Fruit fly (Drosophila melanogaster) whole organism, prepupa: ENCODE results near the gene CG14864.

Source experiments
- Blimp-1 ChIP-seq: fragments of 200-800 bp; sonication (Bioruptor generic); optimal IDR thresholded peaks from 3 replicates; lab custom pipeline; 2017; ENCODE audit warnings: missing biosample characterization, missing genetic modification characterization, mild to moderate bottlenecking, moderate library complexity, missing genetic modification reagents
- CG10669 ChIP-seq: fragments of 200-800 bp; sonication (Bioruptor generic); optimal IDR thresholded peaks from 3 replicates; lab custom pipeline; 2018; ENCODE audit warnings: missing biosample characterization, mild to moderate bottlenecking, missing genetic modification characterization, moderate library complexity
- CG11762 ChIP-seq: fragments of 200-800 bp; sonication (Bioruptor generic); optimal IDR thresholded peaks from 3 replicates; lab custom pipeline; 2016; ENCODE audit warnings: missing biosample characterization, missing genetic modification characterization; ENCODE audit not compliant: insufficient read depth
- CG15336 ChIP-seq: fragments of 200-800 bp; sonication (Bioruptor generic); IDR thresholded peaks from 2 replicates; pipeline ENCODE4 v1.3.6; 2022; ENCODE audit warnings: missing biosample characterization, missing genetic modification characterization
- CG1621 ChIP-seq: fragments of 200-800 bp; sonication (Bioruptor generic); optimal IDR thresholded peaks from 3 replicates; lab custom pipeline; 2018; ENCODE audit warnings: missing biosample characterization, mild to moderate bottlenecking, missing genetic modification characterization
- CG16779 ChIP-seq: fragments of 200-800 bp; sonication (Bioruptor generic); optimal IDR thresholded peaks from 3 replicates; lab custom pipeline; 2017; ENCODE audit warnings: missing biosample characterization, mild to moderate bottlenecking, missing genetic modification characterization
- CG3032 ChIP-seq: fragments of 200-800 bp; optimal IDR thresholded peaks from 2 replicates; lab custom pipeline; 2019; ENCODE audit warnings: missing biosample characterization, mild to moderate bottlenecking, missing genetic modification characterization, moderate library complexity
- CG31627 ChIP-seq: fragments of 200-800 bp; sonication (Bioruptor generic); optimal IDR thresholded peaks from 3 replicates; lab custom pipeline; 2016; ENCODE audit warnings: missing biosample characterization, missing genetic modification characterization
- CG3919 ChIP-seq: fragments of 200-800 bp; sonication (Bioruptor generic); optimal IDR thresholded peaks from 3 replicates; lab custom pipeline; 2016; ENCODE audit warnings: missing biosample characterization, missing genetic modification characterization
- CG6163 ChIP-seq: fragments of 200-800 bp; sonication (Bioruptor generic); IDR thresholded peaks from 3 replicates; pipeline ENCODE4 v1.3.6; 2022; ENCODE audit warnings: missing biosample characterization, missing genetic modification characterization
- CG6276 ChIP-seq: fragments of 200-800 bp; sonication (Bioruptor generic); optimal IDR thresholded peaks from 2 replicates; lab custom pipeline; 2017; ENCODE audit warnings: missing biosample characterization, mild to moderate bottlenecking, missing genetic modification characterization
- CG6792 ChIP-seq: fragments of 200-800 bp; sonication (Bioruptor generic); optimal IDR thresholded peaks from 3 replicates; lab custom pipeline; 2016; ENCODE audit warnings: missing biosample characterization, missing genetic modification characterization
- CG6808 ChIP-seq: fragments of 200-800 bp; sonication (Bioruptor generic); optimal IDR thresholded peaks from 3 replicates; lab custom pipeline; 2017; ENCODE audit warnings: missing biosample characterization, missing genetic modification characterization, mild to moderate bottlenecking, moderate library complexity, missing genetic modification reagents
- CG7368 ChIP-seq: fragments of 200-800 bp; sonication (Bioruptor generic); optimal IDR thresholded peaks from 3 replicates; lab custom pipeline; 2016; ENCODE audit warnings: missing biosample characterization, missing genetic modification characterization
- CG8119 ChIP-seq: fragments of 200-800 bp; sonication (Bioruptor generic); IDR thresholded peaks from 3 replicates; pipeline ENCODE4 v1.3.6; 2022; ENCODE audit warnings: missing biosample characterization, missing genetic modification characterization
- CG8319 ChIP-seq: fragments of 200-800 bp; sonication (Bioruptor generic); optimal IDR thresholded peaks from 3 replicates; lab custom pipeline; 2016; ENCODE audit warnings: missing biosample characterization, missing genetic modification characterization
- CG8632 ChIP-seq: fragments of 200-800 bp; sonication (Bioruptor generic); optimal IDR thresholded peaks from 3 replicates; lab custom pipeline; 2016; ENCODE audit warnings: missing biosample characterization, missing genetic modification characterization
- Eip93F ChIP-seq: fragments of 200-800 bp; sonication (Bioruptor generic); optimal IDR thresholded peaks from 2 replicates; lab custom pipeline; 2016; ENCODE audit warnings: missing biosample characterization, mild to moderate bottlenecking, missing genetic modification characterization
- Ets21C ChIP-seq: fragments of 200-800 bp; sonication (Bioruptor generic); optimal IDR thresholded peaks from 3 replicates; lab custom pipeline; 2016; ENCODE audit warnings: missing biosample characterization, missing genetic modification characterization
- Ets96B ChIP-seq: fragments of 200-800 bp; optimal IDR thresholded peaks from 2 replicates; lab custom pipeline; 2019; ENCODE audit warnings: missing biosample characterization, mild to moderate bottlenecking, missing genetic modification characterization, moderate library complexity
- Hr38 ChIP-seq: sonication (Bioruptor generic); optimal IDR thresholded peaks from 2 replicates; lab custom pipeline; 2016; ENCODE audit warnings: missing biosample characterization, missing genetic modification characterization
- Hr39 ChIP-seq: fragments of 200-800 bp; sonication (Bioruptor generic); optimal IDR thresholded peaks from 2 replicates; lab custom pipeline; 2016; ENCODE audit warnings: missing biosample characterization, missing genetic modification characterization
- Hr4 ChIP-seq: fragments of 200-800 bp; sonication (Bioruptor generic); optimal IDR thresholded peaks from 3 replicates; lab custom pipeline; 2016; ENCODE audit warnings: missing biosample characterization, missing genetic modification characterization
- Sox102F ChIP-seq: fragments of 200-800 bp; sonication (Bioruptor generic); optimal IDR thresholded peaks from 2 replicates; lab custom pipeline; 2016; ENCODE audit warnings: missing biosample characterization, mild to moderate bottlenecking, missing genetic modification characterization
- Sox15 ChIP-seq: fragments of 200-800 bp; sonication (Bioruptor generic); optimal IDR thresholded peaks from 3 replicates; lab custom pipeline; 2016; ENCODE audit warnings: missing biosample characterization, missing genetic modification characterization
- achi ChIP-seq: fragments of 200-800 bp; sonication (Bioruptor generic); optimal IDR thresholded peaks from 3 replicates; lab custom pipeline; 2016; ENCODE audit warnings: missing biosample characterization, missing genetic modification characterization
- acj6 ChIP-seq: fragments of 200-800 bp; sonication (Bioruptor generic); optimal IDR thresholded peaks from 3 replicates; lab custom pipeline; 2016; ENCODE audit warnings: missing biosample characterization, missing genetic modification characterization
- dac ChIP-seq: fragments of 200-800 bp; sonication (Bioruptor generic); optimal IDR thresholded peaks from 2 replicates; lab custom pipeline; 2017; ENCODE audit warnings: missing biosample characterization, mild to moderate bottlenecking, missing genetic modification characterization
- dsx ChIP-seq: fragments of 200-800 bp; optimal IDR thresholded peaks from 3 replicates; lab custom pipeline; 2019; ENCODE audit warnings: missing biosample characterization, mild to moderate bottlenecking, missing genetic modification characterization, moderate library complexity; ENCODE audit not compliant: poor library complexity, severe bottlenecking
- eg ChIP-seq: fragments of 200-800 bp; sonication (Bioruptor generic); IDR thresholded peaks from 3 replicates; pipeline ENCODE4 v1.3.6; 2022; ENCODE audit warnings: missing biosample characterization, missing genetic modification characterization
- esn ChIP-seq: fragments of 200-800 bp; sonication (Bioruptor generic); optimal IDR thresholded peaks from 2 replicates; lab custom pipeline; 2016; ENCODE audit warnings: missing biosample characterization, mild to moderate bottlenecking, missing genetic modification characterization, moderate library complexity
- fd59A ChIP-seq: fragments of 200-800 bp; sonication (Bioruptor generic); optimal IDR thresholded peaks from 2 replicates; lab custom pipeline; 2017; ENCODE audit warnings: missing biosample characterization, mild to moderate bottlenecking, missing genetic modification characterization, missing genetic modification reagents
- fd85E ChIP-seq: fragments of 200-800 bp; sonication (Bioruptor generic); optimal IDR thresholded peaks from 3 replicates; lab custom pipeline; 2016; ENCODE audit warnings: missing biosample characterization, missing genetic modification characterization
- fkh ChIP-seq: fragments of 200-800 bp; sonication (Bioruptor generic); optimal IDR thresholded peaks from 3 replicates; lab custom pipeline; 2017; ENCODE audit warnings: missing biosample characterization, mild to moderate bottlenecking, missing genetic modification characterization, moderate library complexity
- lz ChIP-seq: fragments of 200-800 bp; sonication (Bioruptor generic); optimal IDR thresholded peaks from 3 replicates; lab custom pipeline; 2016; ENCODE audit warnings: missing biosample characterization, missing genetic modification characterization
- salr ChIP-seq, 2 experiments: fragments of 200-800 bp; sonication (Bioruptor generic); optimal IDR thresholded peaks; 3 replicates each; lab custom pipeline; 2016 to 2018; ENCODE audit warnings: missing biosample characterization in 2 of 2, missing genetic modification characterization in 2 of 2, mild to moderate bottlenecking in 1 of 2
- ss ChIP-seq, 2 experiments: fragments of 200-800 bp; sonication (Bioruptor generic); optimal IDR thresholded peaks; 2 replicates in 1 of 2; 3 replicates in 1 of 2; lab custom pipeline; 2017 to 2018; ENCODE audit warnings: mild to moderate bottlenecking in 2 of 2, missing biosample characterization in 2 of 2, missing genetic modification characterization in 2 of 2, moderate library complexity in 1 of 2
- svp ChIP-seq: fragments of 200-800 bp; sonication (Bioruptor generic); peaks from one replicate; lab custom pipeline; 2016; ENCODE audit warnings: missing biosample characterization, missing genetic modification characterization
- topi ChIP-seq: fragments of 200-800 bp; sonication (Bioruptor generic); optimal IDR thresholded peaks from 3 replicates; lab custom pipeline; 2016; ENCODE audit warnings: missing biosample characterization, missing genetic modification characterization
- vri ChIP-seq: fragments of 200-800 bp; sonication (Bioruptor generic); optimal IDR thresholded peaks from 3 replicates; lab custom pipeline; 2016; ENCODE audit warnings: missing biosample characterization, mild to moderate bottlenecking, missing genetic modification characterization

CG14864 gene

dm6 chr3R:15229329-15229876 is 38.9 kb downstream of the CG14864 start, which contains the start of the genes Art3 and mRpS10 (continued):
- TF ChIP-seq CG8632 (peak; percentile 100), CG16779 (peak; percentile 99), CG15336 (peak; percentile 100), CG8319 (peak; percentile 100), Eip93F (GFP tag; lab: Kevin White, UChicago) (peak; percentile 98), CG3919 (GFP tag; lab: Kevin White, UChicago) (peak; percentile 100), lz (GFP tag; lab: Kevin White, UChicago) (peak; percentile 100), CG8119 (peak; percentile 100), CG3032 (tag; lab: Kevin White, UChicago) (peak; percentile 100)

- no peak for TF ChIP-seq acj6
- TF ChIP-seq CG6808 (GFP tag; lab: Kevin White, UChicago): no peak
- TF ChIP-seq esn (GFP tag; lab: Kevin White, UChicago): peak; percentile 3
- TF ChIP-seq Hr4: no peak
- TF ChIP-seq fkh (GFP tag; lab: Kevin White, UChicago): peak; percentile 19
- peak; percentile 73 for TF ChIP-seq dsx (GFP tag; lab: Kevin White, UChicago)
- TF ChIP-seq CG31627: peak; percentile 2
These were observed 43.0 kb downstream of the CG14864 start, which contains the start of the genes CG31344 and Caf1-55 for dm6 chr3R:15225279-15225730. TSS of gene CG31344 (minus strand) at chr3R:15225329. TSS of gene Caf1-55 (plus strand) at chr3R:15225576.

- TF ChIP-seq vri (no peak), CG1621 (tag; lab: Kevin White, UChicago) (peak; percentile 4), CG11762 (GFP tag; lab: Kevin White, UChicago) (no peak), fkh (GFP tag; lab: Kevin White, UChicago) (peak; percentile 75)
- TF ChIP-seq, all 60 proteins: peak for 2
These were observed 45.4 kb downstream of the CG14864 start, which contains the start of gene Polr2G for dm6 chr3R:15222973-15223372. TSS of gene Polr2G (minus strand) at chr3R:15223180.

- TF ChIP-seq Blimp-1 (GFP tag; lab: Kevin White, UChicago) (peak; percentile 85), Hr38 (no peak), CG31627 (peak; percentile 69), CG6163 (GFP tag; lab: Robert Waterston, UW) (peak; percentile 99), Eip93F (GFP tag; lab: Kevin White, UChicago) (peak; percentile 87), Sox102F (GFP tag; lab: Kevin White, UChicago) (no peak), salr (GFP tag; optimal IDR thresholded peaks at IDR 0.05; lab: Kevin White, UChicago) (no peak), achi (GFP tag; lab: Kevin White, UChicago) (no peak), CG3919 (GFP tag; lab: Kevin White, UChicago) (peak; percentile 96), CG6808 (GFP tag; lab: Kevin White, UChicago) (no peak), Ets96B (peak; percentile 94), CG3032 (tag; lab: Kevin White, UChicago) (peak; percentile 96), fd85E (GFP tag; lab: Kevin White, UChicago) (peak; percentile 68), topi (GFP tag; lab: Kevin White, UChicago) (peak; percentile 96), CG8319 (no peak), Hr4 (no peak), CG11762 (GFP tag; lab: Kevin White, UChicago) (no peak), CG7368 (peak; percentile 86), svp (no peak), Sox15 (peak; percentile 39), CG6276 (GFP tag; lab: Kevin White, UChicago) (no peak), vri (no peak), eg (GFP tag; lab: Robert Waterston, UW) (peak; percentile 99), CG10669 (no peak), Ets21C (GFP tag; lab: Kevin White, UChicago) (no peak), CG1621 (tag; lab: Kevin White, UChicago) (no peak), CG6792 (GFP tag; lab: Kevin White, UChicago) (peak; percentile 83), fd59A (GFP tag; lab: Kevin White, UChicago) (no peak), esn (GFP tag; lab: Kevin White, UChicago) (peak; percentile 88), CG16779 (no peak), ss (GFP tag; optimal IDR thresholded peaks at IDR 0.05; lab: Kevin White, UChicago) (no peak), Hr39 (GFP tag; lab: Kevin White, UChicago) (no peak), fkh (GFP tag; lab: Kevin White, UChicago) (no peak), dac (GFP tag; lab: Kevin White, UChicago) (peak; percentile 75), acj6 (no peak)
These were observed 49.3 kb downstream of the CG14864 start, which contains the start of the genes SIDL and CG12241 for dm6 chr3R:15218824-15219576. TSS of gene SIDL (minus strand) at chr3R:15218874. TSS of gene CG12241 (plus strand) at chr3R:15219256.
